Worm (Caenorhabditis elegans) whole organism, L4/young adult: ENCODE measurements around the gene lmbr-1.

Experiments used
- dao-5 ChIP-seq: sonication (generic microtip); optimal IDR thresholded peaks from 2 replicates; lab custom pipeline; 2016; ENCODE audit warnings: missing genotype, missing genetic modification characterization, moderate library complexity, missing compliant biosample characterization
- him-1 ChIP-seq: sonication (generic microtip); optimal IDR thresholded peaks from 2 replicates; lab custom pipeline; 2016; ENCODE audit warnings: missing genotype, missing genetic modification reagents, missing genetic modification characterization, missing compliant biosample characterization

- TF ChIP-seq him-1 (tag; lab: Kevin White, UChicago) (no peak), dao-5 (tag; lab: Kevin White, UChicago) (no peak)
Observed at ce11 chrIII:8356407-8356881, 15.6 kb upstream of the lmbr-1 start.
